Worm (Caenorhabditis elegans) whole organism, L3 larva: ENCODE measurements around the gene str-37.

Experiments
- aly-2 ChIP-seq: fragments of 150-350 bp; optimal IDR thresholded peaks from 2 replicates; lab custom pipeline; 2014; ENCODE audit warnings: missing biosample characterization, missing genetic modification characterization
- ceh-16 ChIP-seq: sonication (generic microtip); optimal IDR thresholded peaks from 2 replicates; lab custom pipeline; 2017; ENCODE audit warnings: missing biosample characterization, missing genetic modification characterization
- ceh-28 ChIP-seq: fragments of 150-350 bp; optimal IDR thresholded peaks from 2 replicates; lab custom pipeline; 2014; ENCODE audit warnings: missing biosample characterization, missing genetic modification reagents, missing genetic modification characterization
- ceh-9 ChIP-seq: sonication (generic microtip); optimal IDR thresholded peaks from 2 replicates; lab custom pipeline; 2018; ENCODE audit warnings: missing biosample characterization, missing genetic modification characterization
- daf-12 ChIP-seq: fragments of 150-350 bp; optimal IDR thresholded peaks from 2 replicates; lab custom pipeline; 2014; ENCODE audit warnings: missing biosample characterization, missing genetic modification reagents, missing genetic modification characterization
- egl-27 ChIP-seq: sonication (generic microtip); optimal IDR thresholded peaks from 4 replicates; lab custom pipeline; 2017; ENCODE audit warnings: missing biosample characterization, missing genetic modification reagents, missing genetic modification characterization
- egl-5 ChIP-seq: fragments of 150-350 bp; optimal IDR thresholded peaks from 2 replicates; lab custom pipeline; 2017; ENCODE audit warnings: missing biosample characterization, missing genetic modification reagents, missing genetic modification characterization, inconsistent platforms
- elt-2 ChIP-seq: sonication (generic microtip); optimal IDR thresholded peaks from 2 replicates; lab custom pipeline; 2016; ENCODE audit warnings: missing genetic modification reagents, mild to moderate bottlenecking, missing genetic modification characterization, missing compliant biosample characterization
- elt-3 ChIP-seq, 3 experiments: fragments of 150-350 bp in 1 of 3; sonication (generic microtip) in 2 of 3; optimal IDR thresholded peaks; 2 replicates in 2 of 3; 4 replicates in 1 of 3; lab custom pipeline; 2014 to 2017; ENCODE audit warnings: missing biosample characterization in 3 of 3, missing genetic modification characterization in 3 of 3
- eor-1 ChIP-seq, 2 experiments: fragments of 150-350 bp; optimal IDR thresholded peaks; 2 replicates each; lab custom pipeline; 2014 to 2018; ENCODE audit warnings: missing biosample characterization in 2 of 2, missing genetic modification characterization in 2 of 2
- hmg-11 ChIP-seq: sonication (generic microtip); optimal IDR thresholded peaks from 2 replicates; lab custom pipeline; 2016; ENCODE audit warnings: missing genetic modification characterization, missing compliant biosample characterization
- jun-1 ChIP-seq: fragments of 150-350 bp; optimal IDR thresholded peaks from 2 replicates; lab custom pipeline; 2014; ENCODE audit warnings: missing biosample characterization, missing genetic modification reagents, missing genetic modification characterization
- lin-15B ChIP-seq: fragments of 150-350 bp; optimal IDR thresholded peaks from 2 replicates; lab custom pipeline; 2014; ENCODE audit warnings: missing biosample characterization, missing genetic modification characterization
- lin-39 ChIP-seq: fragments of 150-350 bp; optimal IDR thresholded peaks from 2 replicates; lab custom pipeline; 2018; ENCODE audit warnings: missing biosample characterization, missing genetic modification reagents, missing genetic modification characterization
- lsy-12 ChIP-seq: sonication (generic microtip); optimal IDR thresholded peaks from 2 replicates; lab custom pipeline; 2016; ENCODE audit warnings: mild to moderate bottlenecking, missing genetic modification characterization, missing compliant biosample characterization
- mdl-1 ChIP-seq: fragments of 150-350 bp; optimal IDR thresholded peaks from 2 replicates; lab custom pipeline; 2014; ENCODE audit warnings: missing biosample characterization, missing genetic modification characterization
- mml-1 ChIP-seq: fragments of 150-350 bp; sonication (generic microtip); optimal IDR thresholded peaks from 3 replicates; lab custom pipeline; 2014; ENCODE audit warnings: missing biosample characterization, missing genetic modification characterization
- nfya-1 ChIP-seq: sonication (generic microtip); optimal IDR thresholded peaks from 2 replicates; lab custom pipeline; 2017; ENCODE audit warnings: missing genetic modification characterization, mild to moderate bottlenecking, missing compliant biosample characterization, antibody characterized with exemption, moderate library complexity; ENCODE audit not compliant: insufficient read depth
- nhr-11 ChIP-seq: fragments of 150-350 bp; optimal IDR thresholded peaks from 2 replicates; lab custom pipeline; 2014; ENCODE audit warnings: missing biosample characterization, missing genetic modification characterization
- nhr-23 ChIP-seq: fragments of 150-350 bp; optimal IDR thresholded peaks from 2 replicates; lab custom pipeline; 2014; ENCODE audit warnings: missing biosample characterization, missing genetic modification reagents, missing genetic modification characterization
- nhr-25 ChIP-seq: sonication (generic microtip); optimal IDR thresholded peaks from 2 replicates; lab custom pipeline; 2017; ENCODE audit warnings: missing biosample characterization, missing genetic modification characterization
- nhr-43 ChIP-seq: sonication (generic microtip); optimal IDR thresholded peaks from 2 replicates; lab custom pipeline; 2016; ENCODE audit warnings: mild to moderate bottlenecking, missing genetic modification characterization, missing compliant biosample characterization; ENCODE audit not compliant: poor library complexity, severe bottlenecking
- nhr-76 ChIP-seq: fragments of 150-350 bp; sonication (generic microtip); optimal IDR thresholded peaks from 5 replicates; lab custom pipeline; 2014; ENCODE audit warnings: missing biosample characterization, missing genetic modification characterization
- nhr-77 ChIP-seq: fragments of 150-350 bp; optimal IDR thresholded peaks from 2 replicates; lab custom pipeline; 2014; ENCODE audit warnings: missing biosample characterization, missing genetic modification characterization
- pha-4 ChIP-seq: fragments of 150-350 bp; optimal IDR thresholded peaks from 2 replicates; lab custom pipeline; 2014; ENCODE audit warnings: missing biosample characterization, missing genetic modification reagents, missing genetic modification characterization
- pqm-1 ChIP-seq: fragments of 150-350 bp; optimal IDR thresholded peaks from 2 replicates; lab custom pipeline; 2017; ENCODE audit warnings: missing biosample characterization, missing genetic modification characterization, inconsistent platforms
- snpc-4 ChIP-seq: fragments of 150-350 bp; optimal IDR thresholded peaks from 2 replicates; lab custom pipeline; 2014; ENCODE audit warnings: missing biosample characterization, missing genetic modification characterization
- unc-62 ChIP-seq: fragments of 150-350 bp; sonication (generic microtip); optimal IDR thresholded peaks from 4 replicates; lab custom pipeline; 2014; ENCODE audit warnings: missing biosample characterization, missing genetic modification reagents, missing genetic modification characterization
- zag-1 ChIP-seq: fragments of 150-350 bp; optimal IDR thresholded peaks from 2 replicates; lab custom pipeline; 2014; ENCODE audit warnings: missing biosample characterization, missing genetic modification characterization
- ztf-11 ChIP-seq: fragments of 150-350 bp; optimal IDR thresholded peaks from 2 replicates; lab custom pipeline; 2014; ENCODE audit warnings: missing biosample characterization, missing genetic modification characterization
- ztf-4 ChIP-seq: fragments of 150-350 bp; optimal IDR thresholded peaks from 2 replicates; lab custom pipeline; 2014; ENCODE audit warnings: missing biosample characterization, missing genetic modification characterization

Gene str-37

DNA sequence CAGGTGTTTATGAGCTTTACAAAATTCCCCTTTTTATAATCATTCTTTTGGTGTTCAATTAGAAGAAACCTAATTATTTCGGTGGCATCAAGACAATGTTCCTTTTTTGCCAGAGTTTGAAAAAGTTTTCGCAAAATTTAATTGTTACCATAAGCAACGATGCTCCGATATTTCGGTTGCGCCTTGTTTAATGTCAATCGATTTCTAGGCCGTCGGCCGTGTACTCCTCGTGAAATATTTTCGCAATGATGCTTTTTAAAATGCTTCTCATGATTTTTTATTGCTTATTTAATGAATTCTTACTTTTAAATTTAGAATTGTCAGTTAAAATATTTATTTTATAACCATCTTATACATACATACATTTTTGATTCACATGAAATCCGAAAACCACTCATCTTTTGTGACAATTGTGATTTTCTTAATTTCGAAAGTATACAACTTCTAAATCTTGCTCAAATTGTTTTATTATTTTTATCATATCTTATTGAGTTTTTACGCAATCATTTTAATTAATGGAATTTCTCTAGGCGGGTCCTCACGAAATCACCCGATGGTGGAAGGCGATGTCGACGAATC, 14.4 kb upstream of the str-37 start, which contains the start of gene C50B6.3 (continued):
- no peak for TF ChIP-seq egl-27 (tag; lab: Kevin White, UChicago)
- peak; percentile 94 for TF ChIP-seq nhr-43 (tag; lab: Kevin White, UChicago)
- no peak for TF ChIP-seq ztf-4 (tag; lab: Kevin White, UChicago)
- no peak for TF ChIP-seq mml-1 (tag; lab: Kevin White, UChicago)
- no peak for TF ChIP-seq eor-1 (tag; optimal IDR thresholded peaks at IDR 0.05; lab: Kevin White, UChicago)
- TF ChIP-seq ceh-16 = no peak
- peak; percentile 94 for TF ChIP-seq lin-15B
- peak; percentile 75 for TF ChIP-seq lin-39 (tag; lab: Kevin White, UChicago)
- no peak for TF ChIP-seq snpc-4 (tag; lab: Kevin White, UChicago)
- TF ChIP-seq nhr-23 (tag; lab: Kevin White, UChicago) = peak; percentile 90
- TF ChIP-seq ceh-28 = peak; percentile 53
- no peak for TF ChIP-seq zag-1
- TF ChIP-seq jun-1 (tag; lab: Kevin White, UChicago) = peak; percentile 52
- no peak for TF ChIP-seq nhr-76
- no peak for TF ChIP-seq elt-3 (tag; optimal IDR thresholded peaks at IDR 0.05; lab: Kevin White, UChicago)
- TF ChIP-seq unc-62 (GFP tag; lab: Kevin White, UChicago) = no peak
- TF ChIP-seq mdl-1 (tag; lab: Kevin White, UChicago) = no peak
- TF ChIP-seq nhr-77 (tag; lab: Kevin White, UChicago) = no peak
- TF ChIP-seq, all 47 proteins: peak for 19

DNA sequence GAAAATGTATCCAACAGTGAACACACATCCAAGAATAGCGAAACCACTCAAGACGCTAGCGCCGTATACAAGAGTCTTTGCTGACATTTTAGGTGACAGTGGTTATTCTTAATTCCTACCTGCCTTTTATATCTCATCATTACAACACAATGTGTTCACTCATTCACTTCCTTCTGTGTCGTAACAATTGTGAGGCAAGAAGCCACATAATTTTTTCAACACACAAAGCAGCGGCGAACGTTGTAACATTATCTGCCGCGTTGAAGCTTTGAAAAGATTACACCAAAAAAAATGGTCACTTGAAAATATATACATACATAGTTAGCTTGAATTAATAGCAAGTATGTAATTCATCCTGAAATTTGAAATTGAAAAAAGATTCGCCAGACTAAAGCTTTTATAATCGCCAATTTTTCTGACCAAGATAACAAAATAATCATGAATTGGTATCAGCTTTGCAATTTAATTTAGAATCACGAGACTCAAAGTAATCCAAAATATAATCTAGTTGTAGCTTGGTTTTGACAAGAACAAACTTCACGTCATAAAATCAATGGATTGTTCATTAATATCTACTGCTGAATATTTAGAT, 9.6 kb upstream of the str-37 start, which contains the start of the genes col-161 and srh-18:
TSS of gene col-161 (minus strand) at position 101 of the 592 bp plus-strand sequence.
TSS of gene srh-18 (plus strand) at position 542 of the 592 bp plus-strand sequence.
- TF ChIP-seq nhr-25 (tag; lab: Kevin White, UChicago) (peak; percentile 10), mml-1 (tag; lab: Kevin White, UChicago) (no peak)

DNA sequence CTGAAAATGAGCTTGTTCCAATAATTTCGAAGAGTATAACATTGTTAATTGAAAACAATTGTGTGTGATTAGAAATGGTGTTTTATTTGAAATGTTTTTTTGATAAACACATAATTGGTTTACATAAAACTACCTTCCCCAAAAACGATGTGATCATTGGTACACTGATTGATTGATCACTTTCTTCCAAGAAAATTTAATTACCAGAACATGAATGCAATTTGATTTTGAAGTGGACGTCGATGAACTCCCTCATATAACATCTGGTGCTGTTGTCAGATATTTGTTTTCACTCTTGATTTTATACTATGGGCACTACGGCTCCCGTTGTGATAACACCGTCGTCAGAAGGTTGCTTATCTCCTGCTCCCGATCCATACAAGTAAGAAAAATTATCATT, 6.9 kb upstream of the str-37 start, which contains the start of gene srh-15:
TSS of gene srh-15 (plus strand) at position 301 of the 400 bp plus-strand sequence.
- TF ChIP-seq nfya-1 (no peak), ceh-28 (no peak), nhr-11 (tag; lab: Kevin White, UChicago) (no peak), pqm-1 (tag; lab: Kevin White, UChicago) (no peak), ceh-9 (no peak), nhr-25 (tag; lab: Kevin White, UChicago) (no peak), egl-5 (no peak), ceh-16 (no peak), aly-2 (tag; lab: Kevin White, UChicago) (no peak), eor-1 (tag; optimal IDR thresholded peaks at IDR 0.05; lab: Kevin White, UChicago) (no peak), hmg-11 (tag; lab: Kevin White, UChicago) (no peak), pha-4 (tag; lab: Kevin White, UChicago) (no peak), lsy-12 (tag; lab: Kevin White, UChicago) (no peak)

- TF ChIP-seq lin-15B (no peak), elt-2 (peak; percentile 58), pha-4 (tag; lab: Kevin White, UChicago) (no peak), jun-1 (tag; lab: Kevin White, UChicago) (no peak), pqm-1 (tag; lab: Kevin White, UChicago) (peak; percentile 75), ztf-11 (tag; lab: Kevin White, UChicago) (no peak), lsy-12 (tag; lab: Kevin White, UChicago) (no peak), daf-12 (no peak), nhr-23 (tag; lab: Kevin White, UChicago) (no peak)
These were observed 2.4 kb upstream of the str-37 start, which contains the start of gene C50B6.7 for ce11 chrV:13324933-13325760. C50B6.7 (minus strand) TSS chrV:13324983.
